Worm (Caenorhabditis elegans) whole organism, young adult: ENCODE measurements around the gene myo-5.
A peak's percentile ranks its signal among the peaks of the same experiment; 100 is the strongest.

ENCODE experiments used
- B0019.2 ChIP-seq: fragments of 200-800 bp; sonication (Bioruptor generic); conservative IDR thresholded peaks from 2 replicates; pipeline ENCODE4 v1.3.6; 2022; ENCODE audit warnings: missing genetic modification reagents, missing genetic modification characterization, missing compliant biosample characterization
- B0035.1 ChIP-seq: sonication (generic microtip); optimal IDR thresholded peaks from 2 replicates; lab custom pipeline; 2016; ENCODE audit warnings: missing genetic modification characterization, mild to moderate bottlenecking, missing compliant biosample characterization, missing genotype, missing genetic modification reagents
- B0336.3 ChIP-seq: fragments of 200-800 bp; sonication (Bioruptor generic); IDR thresholded peaks from 2 replicates; pipeline ENCODE4 v1.3.6; 2022; ENCODE audit warnings: missing genetic modification characterization, missing compliant biosample characterization
- K11D2.4 ChIP-seq: fragments of 200-800 bp; sonication (Bioruptor generic); IDR thresholded peaks from 2 replicates; pipeline ENCODE4 v1.3.6; 2022; ENCODE audit warnings: missing genetic modification reagents, missing genetic modification characterization, missing compliant biosample characterization
- K12H6.12 ChIP-seq: fragments of 200-800 bp; sonication (Bioruptor generic); optimal IDR thresholded peaks from 2 replicates; lab custom pipeline; 2018; ENCODE audit warnings: mild to moderate bottlenecking, missing genetic modification characterization, missing compliant biosample characterization
- Y53F4B.3 ChIP-seq: fragments of 200-800 bp; sonication (Bioruptor generic); IDR thresholded peaks from 2 replicates; pipeline ENCODE4 v1.3.6; 2022; ENCODE audit warnings: missing genetic modification reagents, missing genetic modification characterization, missing compliant biosample characterization
- Y53G8AR.9 ChIP-seq: fragments of 200-800 bp; sonication (Bioruptor generic); conservative IDR thresholded peaks from 2 replicates; pipeline ENCODE4 v1.3.6; 2022; ENCODE audit warnings: missing genetic modification reagents, missing genetic modification characterization, missing compliant biosample characterization
- atf-7 ChIP-seq: sonication (generic microtip); optimal IDR thresholded peaks from 2 replicates; lab custom pipeline; 2017; ENCODE audit warnings: mild to moderate bottlenecking, missing genetic modification characterization, missing compliant biosample characterization
- athp-1 ChIP-seq: sonication (generic microtip); optimal IDR thresholded peaks from 2 replicates; lab custom pipeline; 2017; ENCODE audit warnings: mild to moderate bottlenecking, missing genetic modification characterization, missing compliant biosample characterization
- attf-3 ChIP-seq: fragments of 200-800 bp; sonication (Bioruptor generic); conservative IDR thresholded peaks from 2 replicates; pipeline ENCODE4 v1.3.6; 2022; ENCODE audit warnings: missing genetic modification reagents, missing genetic modification characterization, missing compliant biosample characterization
- attf-6 ChIP-seq: fragments of 200-800 bp; sonication (Bioruptor generic); IDR thresholded peaks from 2 replicates; pipeline ENCODE4 v1.3.6; 2022; ENCODE audit warnings: missing genetic modification reagents, missing genetic modification characterization, missing compliant biosample characterization
- cebp-1 ChIP-seq, 2 experiments: fragments of 200-800 bp in 1 of 2; sonication (Bioruptor generic) in 1 of 2; sonication (generic microtip) in 1 of 2; IDR thresholded peaks in 1 of 2; optimal IDR thresholded peaks in 1 of 2; 2 replicates each; pipeline versions ENCODE4 v1.3.6 to Lab custom; 2017 to 2022; ENCODE audit warnings: missing compliant biosample characterization in 2 of 2, missing genetic modification characterization in 2 of 2, mild to moderate bottlenecking in 1 of 2, missing genetic modification reagents in 1 of 2, moderate library complexity in 1 of 2
- ceh-40 ChIP-seq: fragments of 200-800 bp; sonication (Bioruptor generic); IDR thresholded peaks from 2 replicates; pipeline ENCODE4 v1.3.6; 2022; ENCODE audit warnings: missing genetic modification characterization, missing compliant biosample characterization
- ceh-79 ChIP-seq: sonication (generic microtip); optimal IDR thresholded peaks from 2 replicates; lab custom pipeline; 2017; ENCODE audit warnings: mild to moderate bottlenecking, missing genetic modification characterization, missing compliant biosample characterization
- dox-1 ChIP-seq: fragments of 200-800 bp; sonication (Bioruptor generic); IDR thresholded peaks from 2 replicates; pipeline ENCODE4 v1.3.6; 2022; ENCODE audit warnings: missing genetic modification reagents, missing genetic modification characterization, missing compliant biosample characterization
- ekl-4 ChIP-seq: fragments of 200-800 bp; sonication (Bioruptor generic); IDR thresholded peaks from 2 replicates; pipeline ENCODE4 v1.3.6; 2022; ENCODE audit warnings: missing genetic modification reagents, missing genetic modification characterization, missing compliant biosample characterization
- ets-4 ChIP-seq: fragments of 200-800 bp; sonication (Bioruptor generic); optimal IDR thresholded peaks from 2 replicates; lab custom pipeline; 2018; ENCODE audit warnings: mild to moderate bottlenecking, missing genetic modification characterization, missing compliant biosample characterization
- hmg-1.2 ChIP-seq: fragments of 200-800 bp; sonication (Bioruptor generic); IDR thresholded peaks from 2 replicates; pipeline ENCODE4 v1.3.6; 2022; ENCODE audit warnings: missing genetic modification reagents, missing genetic modification characterization, missing compliant biosample characterization
- hrde-1 ChIP-seq: sonication (generic microtip); optimal IDR thresholded peaks from 2 replicates; lab custom pipeline; 2016; ENCODE audit warnings: missing genetic modification characterization, mild to moderate bottlenecking, missing compliant biosample characterization, moderate library complexity, missing genotype, missing genetic modification reagents, borderline replicate concordance
- hsf-1 ChIP-seq: fragments of 200-800 bp; sonication (Bioruptor generic); IDR thresholded peaks from 2 replicates; pipeline ENCODE4 v1.3.6; 2022; ENCODE audit warnings: missing genetic modification reagents, missing genetic modification characterization, missing compliant biosample characterization
- let-607 ChIP-seq, 2 experiments: fragments of 200-800 bp in 1 of 2; sonication (Bioruptor generic) in 1 of 2; sonication (generic microtip) in 1 of 2; optimal IDR thresholded peaks; 2 replicates each; lab custom pipeline; 2016 to 2018; ENCODE audit warnings: mild to moderate bottlenecking in 2 of 2, missing compliant biosample characterization in 2 of 2, missing genetic modification characterization in 2 of 2, moderate library complexity in 2 of 2, missing genotype in 1 of 2
- lin-35 ChIP-seq, 3 experiments: fragments of 150-350 bp in 2 of 3; sonication (generic microtip) in 1 of 3; optimal IDR thresholded peaks; 2 replicates each; lab custom pipeline; 2014 to 2018; ENCODE audit warnings: missing biosample characterization in 3 of 3, missing genetic modification characterization in 3 of 3, missing genetic modification reagents in 3 of 3
- lir-1 ChIP-seq: fragments of 200-800 bp; sonication (Bioruptor generic); conservative IDR thresholded peaks from 2 replicates; pipeline ENCODE4 v1.3.6; 2022; ENCODE audit warnings: missing genetic modification reagents, missing genetic modification characterization, missing compliant biosample characterization
- madf-8 ChIP-seq: fragments of 200-800 bp; sonication (Bioruptor generic); conservative IDR thresholded peaks from 2 replicates; pipeline ENCODE4 v1.3.6; 2022; ENCODE audit warnings: missing genetic modification reagents, missing genetic modification characterization, missing compliant biosample characterization
- nfya-1 ChIP-seq: sonication (generic microtip); optimal IDR thresholded peaks from 2 replicates; lab custom pipeline; 2017; ENCODE audit warnings: antibody characterized with exemption, missing compliant biosample characterization, missing genetic modification characterization, borderline replicate concordance; ENCODE audit not compliant: insufficient read depth
- nfyb-1 ChIP-seq: fragments of 200-800 bp; sonication (Bioruptor generic); IDR thresholded peaks from 2 replicates; pipeline ENCODE4 v1.3.6; 2022; ENCODE audit warnings: missing genetic modification reagents, missing genetic modification characterization, missing compliant biosample characterization
- nhr-120 ChIP-seq: fragments of 200-800 bp; sonication (Bioruptor generic); IDR thresholded peaks from 2 replicates; pipeline ENCODE4 v1.3.6; 2022; ENCODE audit warnings: missing genetic modification characterization, missing compliant biosample characterization
- nhr-27 ChIP-seq: fragments of 200-800 bp; sonication (Bioruptor generic); optimal IDR thresholded peaks from 2 replicates; lab custom pipeline; 2018; ENCODE audit warnings: mild to moderate bottlenecking, missing genetic modification characterization, moderate library complexity, missing compliant biosample characterization
- nhr-90 ChIP-seq: sonication (generic microtip); optimal IDR thresholded peaks from 2 replicates; lab custom pipeline; 2016; ENCODE audit warnings: missing genotype, mild to moderate bottlenecking, missing genetic modification characterization, missing compliant biosample characterization
- rcor-1 ChIP-seq: fragments of 200-800 bp; sonication (Bioruptor generic); IDR thresholded peaks from 2 replicates; pipeline ENCODE4 v1.3.6; 2022; ENCODE audit warnings: missing genetic modification reagents, missing genetic modification characterization, missing compliant biosample characterization
- sdz-38 ChIP-seq: sonication (generic microtip); optimal IDR thresholded peaks from 2 replicates; lab custom pipeline; 2016; ENCODE audit warnings: missing genotype, missing genetic modification characterization, missing compliant biosample characterization
- snpc-4 ChIP-seq, 5 experiments: fragments of 150-350 bp in 1 of 5; sonication (generic microtip) in 4 of 5; optimal IDR thresholded peaks; 2 replicates each; lab custom pipeline; 2014 to 2018; ENCODE audit warnings: missing genetic modification characterization in 5 of 5, missing biosample characterization in 3 of 5, antibody characterized with exemption in 2 of 5, mild to moderate bottlenecking in 2 of 5, missing compliant biosample characterization in 2 of 5, missing genotype in 2 of 5, moderate library complexity in 2 of 5, missing genetic modification reagents in 1 of 5
- sptf-2 ChIP-seq: fragments of 200-800 bp; sonication (Bioruptor generic); optimal IDR thresholded peaks from 2 replicates; lab custom pipeline; 2018; ENCODE audit warnings: mild to moderate bottlenecking, missing genetic modification characterization, missing compliant biosample characterization
- tbx-9 ChIP-seq: sonication (generic microtip); optimal IDR thresholded peaks from 2 replicates; lab custom pipeline; 2016; ENCODE audit warnings: borderline replicate concordance, missing genetic modification characterization, inconsistent platforms, missing compliant biosample characterization
- xnd-1 ChIP-seq: sonication (generic microtip); optimal IDR thresholded peaks from 2 replicates; lab custom pipeline; 2016; ENCODE audit warnings: missing genotype, missing genetic modification reagents, missing genetic modification characterization, missing compliant biosample characterization
- ztf-18 ChIP-seq: sonication (generic microtip); optimal IDR thresholded peaks from 2 replicates; lab custom pipeline; 2016; ENCODE audit warnings: missing genotype, mild to moderate bottlenecking, missing genetic modification characterization, missing compliant biosample characterization
- ztf-25 ChIP-seq: fragments of 200-800 bp; sonication (Bioruptor generic); IDR thresholded peaks from 2 replicates; pipeline ENCODE4 v1.3.6; 2022; ENCODE audit warnings: missing genetic modification reagents, missing genetic modification characterization, missing compliant biosample characterization
- ztf-6 ChIP-seq: fragments of 200-800 bp; sonication (Bioruptor generic); IDR thresholded peaks from 2 replicates; pipeline ENCODE4 v1.3.6; 2022; ENCODE audit warnings: missing genetic modification reagents, missing genetic modification characterization, missing compliant biosample characterization

The myo-5 gene

DNA sequence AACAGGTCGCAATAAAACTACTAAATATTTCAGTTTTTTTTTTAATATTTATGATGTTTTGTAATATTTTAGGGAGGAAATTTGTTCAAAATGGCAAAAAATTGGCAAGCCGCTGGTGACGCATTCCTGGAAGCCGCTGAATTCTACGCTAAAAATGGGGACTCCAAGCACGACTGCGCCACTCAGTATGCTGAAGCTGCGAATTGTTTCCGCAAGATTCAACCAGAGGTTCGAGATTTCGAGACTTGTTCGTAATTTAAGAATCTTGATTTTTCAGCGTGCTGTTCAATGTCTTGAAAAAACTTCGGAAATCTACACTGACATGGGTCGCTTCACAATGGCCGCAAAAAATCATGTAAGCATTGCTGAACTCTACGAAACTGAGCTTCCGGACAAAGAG, 22.9 kb downstream of the myo-5 start (continued):
- TF ChIP-seq nfyb-1: 0 out of 2 replicates have a peak, but pooled peaks have one; percentile 48
- no peak for TF ChIP-seq Y53F4B.3
- no peak for TF ChIP-seq cebp-1 (GFP tag; IDR thresholded peaks at IDR 0.05; lab: Robert Waterston, UW)
- peak; percentile 9 for TF ChIP-seq cebp-1 (tag; optimal IDR thresholded peaks at IDR 0.05; lab: Kevin White, UChicago)
- TF ChIP-seq ets-4 (GFP tag; lab: Kevin White, UChicago): no peak
- no peak for TF ChIP-seq ceh-40 (GFP tag; lab: Robert Waterston, UW)
- no peak for TF ChIP-seq attf-3 (GFP tag; lab: Robert Waterston, UW)
- no peak for TF ChIP-seq sptf-2 (GFP tag; lab: Kevin White, UChicago)
- no peak for TF ChIP-seq ztf-18 (tag; lab: Kevin White, UChicago)
- peak; percentile 56; the same call in 1 of the 2 replicates for TF ChIP-seq B0336.3
- no peak for TF ChIP-seq K12H6.12
- no peak for TF ChIP-seq tbx-9 (tag; lab: Kevin White, UChicago)
- no peak for TF ChIP-seq Y53G8AR.9 (GFP tag; lab: Robert Waterston, UW)
- TF ChIP-seq atf-7: no peak
- TF ChIP-seq lir-1 (GFP tag; lab: Robert Waterston, UW): no peak
- TF ChIP-seq ztf-25 (GFP tag; lab: Robert Waterston, UW): no peak
- 0 out of 2 replicates have a peak, but pooled peaks have one; percentile 3 for TF ChIP-seq hmg-1.2 (GFP tag; lab: Robert Waterston, UW)
- TF ChIP-seq hrde-1 (tag; lab: Kevin White, UChicago): no peak
- no peak for TF ChIP-seq ztf-6 (GFP tag; lab: Robert Waterston, UW)
- TF ChIP-seq sdz-38 (tag; lab: Kevin White, UChicago): no peak
- 0 out of 2 replicates have a peak, but pooled peaks have one; percentile 57 for TF ChIP-seq hsf-1 (GFP tag; lab: Robert Waterston, UW)
- no peak for TF ChIP-seq rcor-1 (GFP tag; lab: Robert Waterston, UW)
- TF ChIP-seq nhr-90: no peak
- TF ChIP-seq madf-8 (GFP tag; lab: Robert Waterston, UW): no peak
- no peak for TF ChIP-seq nhr-120 (GFP tag; lab: Robert Waterston, UW)
- TF ChIP-seq ekl-4 (GFP tag; lab: Robert Waterston, UW): no peak
- no peak for TF ChIP-seq lin-35 (GFP tag; optimal IDR thresholded peaks at IDR 0.05; lab: Kevin White, UChicago)
- TF ChIP-seq B0035.1 (tag; lab: Kevin White, UChicago): no peak
- 0 out of 2 replicates have a peak, but pooled peaks have one; percentile 33 for TF ChIP-seq attf-6 (GFP tag; lab: Robert Waterston, UW)
- TF ChIP-seq K11D2.4 (GFP tag; lab: Robert Waterston, UW): no peak
- no peak for TF ChIP-seq nhr-27
- TF ChIP-seq ceh-79 (tag; lab: Kevin White, UChicago): no peak
- TF ChIP-seq nfya-1 (tag; lab: Kevin White, UChicago): no peak
- TF ChIP-seq xnd-1 (tag; lab: Kevin White, UChicago): no peak
- no peak for TF ChIP-seq B0019.2 (GFP tag; lab: Robert Waterston, UW)
- TF ChIP-seq athp-1 (tag; lab: Kevin White, UChicago): no peak
- no peak for TF ChIP-seq snpc-4 (GFP tag; optimal IDR thresholded peaks at IDR 0.05; lab: Kevin White, UChicago)
- TF ChIP-seq snpc-4 (tag; optimal IDR thresholded peaks at IDR 0.05; lab: Kevin White, UChicago): peak in 1 of 4 experiments; percentile 5
- TF ChIP-seq let-607 (tag; optimal IDR thresholded peaks at IDR 0.05; lab: Kevin White, UChicago): no peak
- TF ChIP-seq dox-1 (GFP tag; lab: Robert Waterston, UW): no peak
